Worm (Caenorhabditis elegans) whole organism, late embryonic: ENCODE data around the gene K09D9.9.

ENCODE experiments used
- ceh-30 ChIP-seq: fragments of 150-350 bp; optimal IDR thresholded peaks from 2 replicates; lab custom pipeline; 2014; ENCODE audit warnings: missing biosample characterization, missing genetic modification characterization
- pqm-1 ChIP-seq: sonication (generic microtip); optimal IDR thresholded peaks from 2 replicates; lab custom pipeline; 2016; ENCODE audit warnings: missing genetic modification characterization, missing compliant biosample characterization
- unc-3 ChIP-seq, 2 experiments: fragments of 200-800 bp in 1 of 2; sonication (Bioruptor generic) in 1 of 2; sonication (generic microtip) in 1 of 2; conservative IDR thresholded peaks in 1 of 2; optimal IDR thresholded peaks in 1 of 2; 2 replicates each; pipeline versions ENCODE4 v1.3.6 to Lab custom; 2016 to 2022; ENCODE audit warnings: missing compliant biosample characterization in 2 of 2, missing genetic modification characterization in 2 of 2, missing genetic modification reagents in 1 of 2

DNA sequence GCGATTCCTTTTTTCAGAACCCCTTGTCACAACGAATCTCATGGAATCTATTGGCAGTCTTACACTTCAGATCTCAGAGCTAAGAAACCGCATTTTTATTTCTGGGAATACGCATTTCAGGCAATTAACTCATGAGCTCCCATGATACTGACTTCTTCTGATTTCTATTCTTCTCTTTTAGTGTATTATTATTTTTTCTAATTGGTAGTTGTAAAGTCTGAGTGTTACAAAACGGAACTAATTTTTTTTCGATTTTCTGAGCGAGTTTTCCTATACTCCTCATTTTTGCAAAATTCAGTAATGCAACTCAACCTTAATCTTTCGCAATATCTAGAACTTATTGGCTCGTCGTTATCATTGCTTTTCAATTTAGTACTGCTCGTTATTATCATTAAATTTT, 19.6 kb downstream of the K09D9.9 start, which contains the start of gene str-82:
- no peak for TF ChIP-seq unc-3 (GFP tag; conservative IDR thresholded peaks at IDR 0.05; lab: Robert Waterston, UW)
- TF ChIP-seq unc-3 (tag; optimal IDR thresholded peaks at IDR 0.05; lab: Kevin White, UChicago), result no peak
- TF ChIP-seq ceh-30 (tag; lab: Kevin White, UChicago), result no peak
- no peak for TF ChIP-seq pqm-1
